Fruit fly (Drosophila melanogaster): Measurements from ENCODE around the gene Sec61gamma.

DNA sequence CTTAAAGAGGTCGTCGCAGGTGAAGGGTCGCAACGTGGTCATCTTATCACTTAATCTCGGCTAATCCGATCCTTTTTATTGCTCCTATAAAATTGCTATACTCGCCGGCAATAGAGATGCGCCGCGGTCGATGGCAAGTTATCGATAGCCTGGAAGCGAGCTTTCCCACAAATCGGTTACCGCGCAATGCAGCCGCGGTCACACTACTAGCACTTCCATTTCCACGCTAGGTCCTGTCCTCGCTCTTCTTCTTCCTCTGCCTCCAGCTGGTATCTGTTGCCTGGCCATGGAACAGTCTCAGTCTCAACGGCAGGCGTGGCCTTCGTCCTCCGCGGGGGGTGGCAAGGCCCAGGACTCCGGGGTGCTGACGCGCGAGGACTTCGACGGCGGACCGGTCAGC, 20.2 kb upstream of the Sec61gamma start, which contains the start of the genes Naa20A and MKP-4:
- no peak for TF ChIP-seq Pif1B (GFP tag; optimal IDR thresholded peaks at IDR 0.05)
- TF ChIP-seq rn (GFP tag; IDR thresholded peaks at IDR 0.05), result no peak
- TF ChIP-seq Snoo (tag; optimal IDR thresholded peaks at IDR 0.05), result no peak
- no peak for TF ChIP-seq CG4496 (GFP tag; IDR thresholded peaks at IDR 0.05)
- TF ChIP-seq Ets98B (GFP tag; IDR thresholded peaks at IDR 0.05), result no peak
- no peak for TF ChIP-seq CG8159 (tag; optimal IDR thresholded peaks at IDR 0.05)
- no peak for TF ChIP-seq EcR (GFP tag; optimal IDR thresholded peaks at IDR 0.05)
- TF ChIP-seq gl (tag; optimal IDR thresholded peaks at IDR 0.05), result no peak
- TF ChIP-seq D1 (tag; optimal IDR thresholded peaks at IDR 0.05), result no peak
- TF ChIP-seq CG10348 (GFP tag; IDR thresholded peaks at IDR 0.05), result no peak
- no peak for TF ChIP-seq CG34367 (tag; optimal IDR thresholded peaks at IDR 0.05)
- no peak for TF ChIP-seq CG14655 (GFP tag; optimal IDR thresholded peaks at IDR 0.05)
- no peak for TF ChIP-seq CG8301 (tag; optimal IDR thresholded peaks at IDR 0.05)
- TF ChIP-seq CG13204 (GFP tag; optimal IDR thresholded peaks at IDR 0.05), result no peak
